Worm (Caenorhabditis elegans) whole organism, late embryonic: ENCODE measurements around the gene F31D5.1.

Experiments
- ceh-9 ChIP-seq: sonication (generic microtip); optimal IDR thresholded peaks from 2 replicates; lab custom pipeline; 2016; ENCODE audit warnings: mild to moderate bottlenecking, missing genetic modification characterization, inconsistent platforms, missing compliant biosample characterization
- dmd-4 ChIP-seq: sonication (generic microtip); optimal IDR thresholded peaks from 2 replicates; lab custom pipeline; 2016; ENCODE audit warnings: borderline replicate concordance, missing genetic modification characterization, missing compliant biosample characterization
- ets-4 ChIP-seq: sonication (generic microtip); optimal IDR thresholded peaks from 2 replicates; lab custom pipeline; 2016; ENCODE audit warnings: missing genetic modification characterization, missing compliant biosample characterization
- fkh-10 ChIP-seq: fragments of 150-350 bp; optimal IDR thresholded peaks from 2 replicates; lab custom pipeline; 2014; ENCODE audit warnings: missing biosample characterization, missing genetic modification reagents, missing genetic modification characterization
- nhr-11 ChIP-seq: fragments of 150-350 bp; optimal IDR thresholded peaks from 2 replicates; lab custom pipeline; 2014; ENCODE audit warnings: missing biosample characterization, missing genetic modification characterization
- pqm-1 ChIP-seq: sonication (generic microtip); optimal IDR thresholded peaks from 2 replicates; lab custom pipeline; 2016; ENCODE audit warnings: missing genetic modification characterization, missing compliant biosample characterization
- sox-4 ChIP-seq: sonication (generic microtip); optimal IDR thresholded peaks from 2 replicates; lab custom pipeline; 2017; ENCODE audit warnings: mild to moderate bottlenecking, missing genetic modification characterization, inconsistent platforms, missing compliant biosample characterization

ce11 chrII:4222469-4222868 lies 3.3 kb downstream of the F31D5.1 start:
- TF ChIP-seq fkh-10 (GFP tag; lab: Kevin White, UChicago) = no peak
- TF ChIP-seq pqm-1 (tag; lab: Kevin White, UChicago) = no peak
- TF ChIP-seq ets-4 = no peak
- no peak for TF ChIP-seq sox-4
- no peak for TF ChIP-seq nhr-11
- no peak for TF ChIP-seq dmd-4 (tag; lab: Kevin White, UChicago)
- no peak for TF ChIP-seq ceh-9 (tag; lab: Kevin White, UChicago)
